Worm (Caenorhabditis elegans): ENCODE measurements around the gene C06B3.7.

C06B3.7 gene

DNA sequence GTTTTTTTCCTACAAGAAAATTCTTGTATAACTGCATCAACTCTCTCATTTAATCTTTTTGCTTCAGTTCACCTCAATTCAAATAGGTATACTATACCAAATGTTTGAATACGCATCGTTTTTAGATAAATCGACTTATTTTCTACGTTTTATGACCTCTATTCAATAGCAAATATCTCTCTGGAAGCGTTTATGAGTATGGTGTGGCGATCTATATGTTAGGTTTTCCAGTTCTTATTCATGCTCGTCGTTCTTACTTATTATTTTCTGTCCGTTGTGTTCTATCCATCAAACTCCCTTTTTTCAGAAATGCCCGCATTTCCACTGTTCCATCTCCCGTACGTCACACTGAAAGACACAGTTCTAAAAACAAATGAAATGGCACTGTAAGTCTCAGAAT, 28.9 kb upstream of the C06B3.7 start, which contains the start of gene T22G5.3:
Gene T22G5.3, plus strand, starts transcription at position 301 of the 400 bp plus-strand sequence.
- TF ChIP-seq efl-1 (optimal IDR thresholded peaks at IDR 0.05) (no peak), efl-1 (GFP tag; optimal IDR thresholded peaks at IDR 0.05 in 1 of 2) (no peak), ztf-11 (tag; optimal IDR thresholded peaks at IDR 0.05) (no peak), efl-3 (GFP tag; optimal IDR thresholded peaks at IDR 0.05) (no peak), aha-1 (tag; optimal IDR thresholded peaks at IDR 0.05) (no peak), zip-4 (GFP tag; optimal IDR thresholded peaks at IDR 0.05) (no peak), aly-2 (tag; optimal IDR thresholded peaks at IDR 0.05) (no peak), mab-9 (GFP tag; IDR thresholded peaks at IDR 0.05) (no peak), ceh-88 (GFP tag; IDR thresholded peaks at IDR 0.05) (no peak), dpl-1 (GFP tag; optimal IDR thresholded peaks at IDR 0.05) (no peak)

DNA sequence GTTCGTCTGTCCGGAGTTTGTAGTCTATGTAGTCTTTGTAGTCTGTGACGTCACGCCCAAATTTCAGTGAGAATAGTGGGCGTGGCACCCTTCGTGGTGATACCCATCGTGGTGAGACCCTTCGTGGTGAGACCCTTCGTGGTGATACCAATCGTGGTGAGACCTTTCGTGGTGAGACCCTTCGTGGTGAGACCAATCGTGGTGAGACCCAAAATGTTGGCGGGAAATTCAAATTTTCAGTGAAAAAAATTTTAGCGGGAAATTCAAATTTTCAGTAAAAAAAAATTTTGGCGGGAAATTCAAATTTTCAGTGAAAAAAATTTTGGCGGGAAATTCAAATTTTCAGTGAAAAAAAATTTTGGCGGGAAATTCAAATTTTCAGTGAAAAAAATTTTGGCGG, 27.3 kb upstream of the C06B3.7 start:
- peak; percentile 53; the same call in 1 of the 2 replicates for TF ChIP-seq unc-98 (GFP tag; IDR thresholded peaks at IDR 0.05)
- TF ChIP-seq isw-1 (GFP tag; IDR thresholded peaks at IDR 0.05) = peak; percentile 11; the same call in 1 of the 2 replicates

DNA sequence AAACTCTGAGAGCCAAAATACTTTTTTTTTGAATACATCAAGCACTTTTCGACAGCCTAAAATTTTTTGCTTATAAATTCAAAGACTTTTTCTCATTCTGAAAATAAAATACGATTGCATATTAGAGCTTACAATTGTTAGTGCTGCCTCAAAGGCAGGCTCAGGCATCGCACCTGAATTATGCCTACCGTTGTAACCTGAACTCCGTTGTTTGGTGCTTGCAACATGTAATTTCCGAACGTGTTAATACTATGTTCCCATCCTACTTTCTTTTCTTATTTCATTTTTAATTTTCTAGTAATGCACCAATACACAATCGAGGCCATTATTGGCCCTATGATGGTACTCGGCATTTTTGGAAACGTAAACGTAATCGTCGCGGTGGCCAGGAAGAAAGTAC, 22.1 kb upstream of the C06B3.7 start, which contains the start of gene srsx-19:
Gene srsx-19, plus strand, starts transcription at position 301 of the 400 bp plus-strand sequence.
- TF ChIP-seq fkh-4 (tag; optimal IDR thresholded peaks at IDR 0.05; ENCODE audit: borderline replicate concordance) (no peak), mdl-1 (tag; optimal IDR thresholded peaks at IDR 0.05) (no peak), unc-130 (tag; optimal IDR thresholded peaks at IDR 0.05) (no peak), nhr-71 (tag; optimal IDR thresholded peaks at IDR 0.05) (no peak), efl-3 (GFP tag; optimal IDR thresholded peaks at IDR 0.05) (no peak)

DNA sequence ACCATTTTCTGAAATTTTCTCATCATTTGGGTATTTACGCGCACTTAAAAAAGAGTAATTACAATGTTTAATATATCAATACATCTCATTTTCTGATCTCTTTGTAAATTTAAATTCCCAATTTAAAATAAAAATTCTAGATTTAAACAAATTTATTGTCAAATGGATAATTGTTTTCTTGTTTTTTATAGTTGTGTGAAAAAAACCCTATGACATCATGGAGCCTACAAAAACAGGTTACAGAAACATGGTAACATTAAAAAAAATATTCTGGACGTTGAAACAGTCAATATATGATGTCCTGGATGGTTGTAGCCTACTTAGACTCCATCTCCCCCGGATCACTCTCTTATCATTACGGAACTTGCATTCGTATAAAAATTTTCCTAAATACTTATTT, 20.0 kb upstream of the C06B3.7 start, which contains the start of gene spp-12:
Gene spp-12, plus strand, starts transcription at position 301 of the 400 bp plus-strand sequence.
- TF ChIP-seq egl-27 (tag; optimal IDR thresholded peaks at IDR 0.05) (no peak), efl-1 (optimal IDR thresholded peaks at IDR 0.05) (no peak), efl-1 (GFP tag; optimal IDR thresholded peaks at IDR 0.05 in 1 of 2) (peak in 1 of 2 experiments; percentile 6)

DNA sequence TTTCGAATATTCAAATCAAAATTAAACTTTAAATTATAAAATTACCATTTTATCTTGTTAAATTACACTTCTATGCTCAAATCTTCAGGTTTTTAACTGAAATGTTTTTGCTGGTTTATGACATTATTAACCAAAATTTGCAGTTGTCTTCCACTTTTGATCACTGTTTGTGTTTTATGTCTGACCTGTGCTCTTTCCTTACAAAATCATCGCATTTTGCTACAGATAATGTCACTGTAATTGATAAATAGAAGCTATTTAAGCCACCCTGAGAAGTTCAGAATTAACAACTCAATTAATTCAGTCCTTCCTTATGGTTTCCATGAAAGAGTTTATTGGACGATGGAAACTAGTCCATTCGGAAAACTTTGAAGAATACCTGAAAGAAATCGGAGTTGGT, 19.0 kb upstream of the C06B3.7 start, which contains the start of gene lbp-8:
Gene lbp-8, plus strand, starts transcription at position 301 of the 400 bp plus-strand sequence.
- no peak for TF ChIP-seq snpc-4 (tag; optimal IDR thresholded peaks at IDR 0.05)
- no peak for TF ChIP-seq efl-1 (optimal IDR thresholded peaks at IDR 0.05)
- TF ChIP-seq efl-1 (GFP tag; optimal IDR thresholded peaks at IDR 0.05 in 1 of 2) = no peak
- no peak for TF ChIP-seq pax-3 (tag; optimal IDR thresholded peaks at IDR 0.05)
- TF ChIP-seq nhr-12 (tag; optimal IDR thresholded peaks at IDR 0.05) = no peak
- TF ChIP-seq ces-1 (GFP tag; optimal IDR thresholded peaks at IDR 0.05) = no peak
- no peak for TF ChIP-seq F16B12.6 (tag; optimal IDR thresholded peaks at IDR 0.05)
- TF ChIP-seq sptf-1 (tag; optimal IDR thresholded peaks at IDR 0.05) = no peak
- no peak for TF ChIP-seq Y116A8C.19 (tag; optimal IDR thresholded peaks at IDR 0.05; ENCODE audit: borderline replicate concordance)
- no peak for TF ChIP-seq zip-4 (GFP tag; optimal IDR thresholded peaks at IDR 0.05)
- TF ChIP-seq ets-5 (GFP tag; IDR thresholded peaks at IDR 0.05) = no peak
- TF ChIP-seq mep-1 (tag; optimal IDR thresholded peaks at IDR 0.05) = no peak

DNA sequence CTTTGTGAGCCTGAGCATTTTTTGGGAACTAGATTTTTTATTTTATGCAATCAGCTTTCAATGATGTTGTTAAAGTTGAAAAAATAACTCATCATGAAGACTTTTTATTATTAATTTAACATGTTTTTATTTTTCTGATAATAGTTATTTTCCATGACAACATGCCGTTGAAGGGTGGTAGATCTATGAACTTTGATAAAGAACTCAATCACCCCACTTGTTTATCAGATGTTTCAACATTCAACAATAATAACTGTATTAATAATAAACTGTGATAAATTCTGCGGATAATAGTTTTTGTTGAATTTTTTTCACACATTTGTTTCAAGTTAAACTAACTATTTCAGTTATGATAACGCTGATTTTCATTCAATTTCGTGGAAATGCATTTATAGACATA, 18.0 kb upstream of the C06B3.7 start:
- TF ChIP-seq ceh-8 (GFP tag; optimal IDR thresholded peaks at IDR 0.05) (no peak), grh-1 (GFP tag; IDR thresholded peaks at IDR 0.05) (no peak), ama-1 (optimal IDR thresholded peaks at IDR 0.05) (no peak), elt-2 (tag; optimal IDR thresholded peaks at IDR 0.05) (peak; percentile 59), fkh-8 (tag; optimal IDR thresholded peaks at IDR 0.05) (no peak), swsn-7 (tag; optimal IDR thresholded peaks at IDR 0.05) (no peak), unc-62 (GFP tag; optimal IDR thresholded peaks at IDR 0.05) (no peak), Y116A8C.19 (tag; optimal IDR thresholded peaks at IDR 0.05; ENCODE audit: borderline replicate concordance) (no peak), ztf-4 (tag; optimal IDR thresholded peaks at IDR 0.05) (no peak), nhr-77 (tag; optimal IDR thresholded peaks at IDR 0.05) (no peak), alr-1 (tag; optimal IDR thresholded peaks at IDR 0.05; ENCODE audit: borderline replicate concordance) (no peak), sox-4 (tag; optimal IDR thresholded peaks at IDR 0.05) (no peak), snpc-4 (tag; optimal IDR thresholded peaks at IDR 0.05) (no peak), nhr-19 (GFP tag; conservative IDR thresholded peaks at IDR 0.05) (0 out of 2 replicates have a peak, but pooled peaks have one; percentile 13), sptf-1 (tag; optimal IDR thresholded peaks at IDR 0.05) (no peak), zip-4 (GFP tag; optimal IDR thresholded peaks at IDR 0.05) (no peak), nhr-20 (tag; optimal IDR thresholded peaks at IDR 0.05) (peak; percentile 33), blmp-1 (tag; optimal IDR thresholded peaks at IDR 0.05) (no peak), nhr-71 (tag; optimal IDR thresholded peaks at IDR 0.05) (peak; percentile 40), hlh-4 (tag; optimal IDR thresholded peaks at IDR 0.05) (no peak), ceh-82 (tag; optimal IDR thresholded peaks at IDR 0.05) (no peak), fkh-4 (tag; optimal IDR thresholded peaks at IDR 0.05; ENCODE audit: borderline replicate concordance) (no peak), nhr-28 (tag; optimal IDR thresholded peaks at IDR 0.05) (no peak)

Measured in whole organism, L1 larva.